Fruit fly (Drosophila melanogaster) whole organism, embryonic: ENCODE data around the gene EMC3.

ENCODE experiments used
- ATbp ChIP-seq: fragments of 200-800 bp; sonication (Bioruptor generic); optimal IDR thresholded peaks from 2 replicates; lab custom pipeline; 2017; ENCODE audit warnings: missing biosample characterization, mild to moderate bottlenecking, missing genetic modification characterization, missing genetic modification reagents
- Blimp-1 ChIP-seq: fragments of 200-800 bp; sonication (Bioruptor generic); optimal IDR thresholded peaks from 3 replicates; lab custom pipeline; 2018; ENCODE audit warnings: missing biosample characterization, missing genetic modification characterization, mild to moderate bottlenecking, moderate library complexity, missing genetic modification reagents
- CG10267 ChIP-seq: fragments of 200-800 bp; sonication (Bioruptor generic); optimal IDR thresholded peaks from 2 replicates; lab custom pipeline; 2018; ENCODE audit warnings: missing biosample characterization, mild to moderate bottlenecking, missing genetic modification characterization, moderate library complexity
- CG10543 ChIP-seq: fragments of 200-800 bp; sonication (Bioruptor generic); optimal IDR thresholded peaks from 3 replicates; lab custom pipeline; 2017; ENCODE audit warnings: missing biosample characterization, mild to moderate bottlenecking, missing genetic modification characterization, moderate library complexity
- CG10979 ChIP-seq: fragments of 200-800 bp; sonication (Bioruptor generic); optimal IDR thresholded peaks from 2 replicates; lab custom pipeline; 2018; ENCODE audit warnings: missing biosample characterization, mild to moderate bottlenecking, missing genetic modification characterization, moderate library complexity
- CG11398 ChIP-seq: fragments of 200-800 bp; sonication (Bioruptor generic); optimal IDR thresholded peaks from 2 replicates; lab custom pipeline; 2016; ENCODE audit warnings: missing biosample characterization, missing genetic modification characterization
- CG11504 ChIP-seq: fragments of 200-800 bp; sonication (Bioruptor generic); optimal IDR thresholded peaks from 3 replicates; lab custom pipeline; 2019; ENCODE audit warnings: missing biosample characterization, mild to moderate bottlenecking, missing genetic modification characterization, moderate library complexity
- CG12744 ChIP-seq: fragments of 200-800 bp; sonication (Bioruptor generic); optimal IDR thresholded peaks from 2 replicates; lab custom pipeline; 2016; ENCODE audit warnings: missing biosample characterization, missing genetic modification characterization
- CG1529 ChIP-seq: fragments of 200-800 bp; sonication (Bioruptor generic); optimal IDR thresholded peaks from 3 replicates; lab custom pipeline; 2018; ENCODE audit warnings: missing biosample characterization, missing genetic modification characterization
- CG17912 ChIP-seq: fragments of 200-800 bp; sonication (Bioruptor generic); optimal IDR thresholded peaks from 2 replicates; lab custom pipeline; 2018; ENCODE audit warnings: missing biosample characterization, mild to moderate bottlenecking, missing genetic modification characterization
- CG30403 ChIP-seq: fragments of 200-800 bp; sonication (Bioruptor generic); optimal IDR thresholded peaks from 3 replicates; lab custom pipeline; 2016; ENCODE audit warnings: missing biosample characterization, missing genetic modification characterization
- CG31388 ChIP-seq: fragments of 200-800 bp; sonication (Bioruptor generic); optimal IDR thresholded peaks from 2 replicates; lab custom pipeline; 2016; ENCODE audit warnings: missing biosample characterization, missing genetic modification characterization
- CG34422 ChIP-seq: fragments of 200-800 bp; sonication (Bioruptor generic); IDR thresholded peaks from 3 replicates; pipeline ENCODE4 v1.3.6; 2022; ENCODE audit warnings: missing biosample characterization, missing genetic modification characterization
- CG4328 ChIP-seq: fragments of 200-800 bp; sonication (Bioruptor generic); optimal IDR thresholded peaks from 3 replicates; lab custom pipeline; 2017; ENCODE audit warnings: missing biosample characterization, missing genetic modification reagents, missing genetic modification characterization
- CG5953 ChIP-seq: fragments of 200-800 bp; sonication (Bioruptor generic); IDR thresholded peaks from 2 replicates; pipeline ENCODE4 v1.3.6; 2022; ENCODE audit warnings: missing biosample characterization, missing genetic modification characterization
- CG6254 ChIP-seq: fragments of 200-800 bp; sonication (Bioruptor generic); optimal IDR thresholded peaks from 3 replicates; lab custom pipeline; 2017; ENCODE audit warnings: mild to moderate bottlenecking, missing biosample characterization, missing genetic modification reagents, missing genetic modification characterization
- CG7556 ChIP-seq: fragments of 200-800 bp; sonication (Bioruptor generic); optimal IDR thresholded peaks from 2 replicates; lab custom pipeline; 2017; ENCODE audit warnings: missing biosample characterization, mild to moderate bottlenecking, missing genetic modification characterization
- CG7745 ChIP-seq: fragments of 200-800 bp; sonication (Bioruptor generic); optimal IDR thresholded peaks from 2 replicates; lab custom pipeline; 2018; ENCODE audit warnings: missing biosample characterization, mild to moderate bottlenecking, missing genetic modification characterization, moderate library complexity
- CG8089 ChIP-seq: fragments of 200-800 bp; sonication (Bioruptor generic); optimal IDR thresholded peaks from 3 replicates; lab custom pipeline; 2016; ENCODE audit warnings: missing biosample characterization, missing genetic modification characterization
- CG8944 ChIP-seq: fragments of 200-800 bp; sonication (Bioruptor generic); optimal IDR thresholded peaks from 3 replicates; lab custom pipeline; 2016; ENCODE audit warnings: missing biosample characterization, missing genetic modification characterization
- CG9817 ChIP-seq: fragments of 200-800 bp; sonication (Bioruptor generic); optimal IDR thresholded peaks from 2 replicates; lab custom pipeline; 2018; ENCODE audit warnings: missing biosample characterization, mild to moderate bottlenecking, missing genetic modification characterization, moderate library complexity
- Drgx ChIP-seq: fragments of 200-800 bp; sonication (Bioruptor generic); IDR thresholded peaks from 2 replicates; pipeline ENCODE4 v1.3.6; 2022; ENCODE audit warnings: missing biosample characterization, missing genetic modification characterization
- E2f1 ChIP-seq: fragments of 200-800 bp; sonication (Bioruptor generic); IDR thresholded peaks from 2 replicates; pipeline ENCODE4 v1.3.6; 2022; ENCODE audit warnings: missing biosample characterization, missing genetic modification characterization
- HLH4C ChIP-seq: fragments of 200-800 bp; sonication (Bioruptor generic); IDR thresholded peaks from 3 replicates; pipeline ENCODE4 v1.3.6; 2022; ENCODE audit warnings: missing biosample characterization, missing genetic modification characterization; ENCODE audit not compliant: partially characterized antibody
- Hmx ChIP-seq: fragments of 200-800 bp; sonication (Bioruptor generic); optimal IDR thresholded peaks from 2 replicates; lab custom pipeline; 2016; ENCODE audit warnings: missing biosample characterization, missing genetic modification characterization
- MESR4 ChIP-seq: fragments of 200-800 bp; sonication (Bioruptor generic); optimal IDR thresholded peaks from 2 replicates; lab custom pipeline; 2018; ENCODE audit warnings: missing biosample characterization, mild to moderate bottlenecking, missing genetic modification characterization, moderate library complexity
- Pdp1 ChIP-seq, 2 experiments: fragments of 200-800 bp; sonication (Bioruptor generic); optimal IDR thresholded peaks; 3 replicates each; lab custom pipeline; 2016; ENCODE audit warnings: missing biosample characterization in 2 of 2, missing genetic modification characterization in 2 of 2, mild to moderate bottlenecking in 1 of 2, moderate library complexity in 1 of 2
- Sox102F ChIP-seq: fragments of 200-800 bp; sonication (Bioruptor generic); optimal IDR thresholded peaks from 2 replicates; lab custom pipeline; 2018; ENCODE audit warnings: missing biosample characterization, mild to moderate bottlenecking, missing genetic modification characterization, moderate library complexity
- Xrp1 ChIP-seq: fragments of 200-800 bp; sonication (Bioruptor generic); IDR thresholded peaks from 2 replicates; pipeline ENCODE4 v1.3.6; 2022; ENCODE audit warnings: missing biosample characterization, missing genetic modification characterization
- bcd ChIP-seq: fragments of 200-800 bp; sonication (Bioruptor generic); optimal IDR thresholded peaks from 2 replicates; lab custom pipeline; 2017; ENCODE audit warnings: missing biosample characterization, mild to moderate bottlenecking, missing genetic modification characterization
- crc ChIP-seq: fragments of 200-800 bp; sonication (Bioruptor generic); optimal IDR thresholded peaks from 2 replicates; lab custom pipeline; 2016; ENCODE audit warnings: missing biosample characterization, missing genetic modification characterization
- disco-r ChIP-seq: fragments of 200-800 bp; sonication (Bioruptor generic); optimal IDR thresholded peaks from 2 replicates; lab custom pipeline; 2016; ENCODE audit warnings: missing biosample characterization, missing genetic modification characterization
- fd64A ChIP-seq: fragments of 200-800 bp; sonication (Bioruptor generic); optimal IDR thresholded peaks from 3 replicates; lab custom pipeline; 2018; ENCODE audit warnings: missing biosample characterization, mild to moderate bottlenecking, missing genetic modification characterization
- fd96Cb ChIP-seq: fragments of 200-800 bp; sonication (Bioruptor generic); optimal IDR thresholded peaks from 2 replicates; lab custom pipeline; 2018; ENCODE audit warnings: missing biosample characterization, mild to moderate bottlenecking, missing genetic modification characterization, moderate library complexity
- jing ChIP-seq: fragments of 200-800 bp; sonication (Bioruptor generic); optimal IDR thresholded peaks from 2 replicates; lab custom pipeline; 2018; ENCODE audit warnings: missing biosample characterization, mild to moderate bottlenecking, missing genetic modification characterization
- prd ChIP-seq, 3 experiments: fragments of >200 bp in 2 of 3; fragments of 200-800 bp in 1 of 3; sonication (Bioruptor generic) in 1 of 3; optimal IDR thresholded peaks in 2 of 3; IDR thresholded peaks in 1 of 3; 2 replicates in 2 of 3; 3 replicates in 1 of 3; pipeline versions ENCODE4 v1.3.6 to Lab custom; 2017 to 2022; ENCODE audit warnings: missing biosample characterization in 1 of 3, missing genetic modification characterization in 1 of 3
- sens ChIP-seq: fragments of 200-800 bp; sonication (Bioruptor generic); peaks from one replicate; lab custom pipeline; 2016; ENCODE audit warnings: missing biosample characterization, missing genetic modification characterization
- slou ChIP-seq: fragments of 200-800 bp; sonication (Bioruptor generic); optimal IDR thresholded peaks from 3 replicates; lab custom pipeline; 2016; ENCODE audit warnings: missing biosample characterization, missing genetic modification characterization
- sr ChIP-seq: fragments of 200-800 bp; sonication (Bioruptor generic); IDR thresholded peaks from 3 replicates; pipeline ENCODE4 v1.3.6; 2022; ENCODE audit warnings: missing biosample characterization, missing genetic modification characterization
- tup ChIP-seq: fragments of 200-800 bp; sonication (Bioruptor generic); optimal IDR thresholded peaks from 2 replicates; lab custom pipeline; 2016; ENCODE audit warnings: missing biosample characterization, mild to moderate bottlenecking, missing genetic modification characterization, moderate library complexity
- twi ChIP-seq: fragments of 200-800 bp; optimal IDR thresholded peaks from 2 replicates; lab custom pipeline; 2019; ENCODE audit warnings: missing biosample characterization, mild to moderate bottlenecking, missing genetic modification characterization, moderate library complexity
- usp ChIP-seq: fragments of >200 bp; optimal IDR thresholded peaks from 2 replicates; lab custom pipeline; 2017; ENCODE audit warnings: missing biosample characterization, missing genetic modification characterization
- z ChIP-seq: fragments of 200-800 bp; sonication (Bioruptor generic); IDR thresholded peaks from 3 replicates; pipeline ENCODE4 v1.3.6; 2022; ENCODE audit warnings: missing biosample characterization, missing genetic modification characterization

Gene EMC3

dm6 chr2L:10748218-10748617, 16.0 kb upstream of the EMC3 start (continued):
- peak; percentile 75 for TF ChIP-seq sens (GFP tag; lab: Kevin White, UChicago)
- TF ChIP-seq Hmx (GFP tag; lab: Kevin White, UChicago), result no peak
- TF ChIP-seq jing (GFP tag; lab: Kevin White, UChicago), result no peak
- TF ChIP-seq CG17912 (GFP tag; lab: Kevin White, UChicago), result no peak
- no peak for TF ChIP-seq CG8089 (GFP tag; lab: Kevin White, UChicago)
- no peak for TF ChIP-seq bcd (GFP tag; lab: Kevin White, UChicago)
- TF ChIP-seq CG11504, result peak; percentile 47
- TF ChIP-seq CG10267 (tag; lab: Kevin White, UChicago), result no peak
- TF ChIP-seq Blimp-1, result peak; percentile 26
- no peak for TF ChIP-seq tup (GFP tag; lab: Kevin White, UChicago)
- TF ChIP-seq CG8944 (GFP tag; lab: Kevin White, UChicago), result no peak
- TF ChIP-seq E2f1, result no peak
- TF ChIP-seq CG9817, result no peak
- TF ChIP-seq disco-r (GFP tag; lab: Kevin White, UChicago), result no peak
- no peak for TF ChIP-seq twi
- TF ChIP-seq usp, result no peak
- no peak for TF ChIP-seq MESR4 (GFP tag; lab: Kevin White, UChicago)
- no peak for TF ChIP-seq CG34422 (GFP tag; lab: Robert Waterston, UW)
- 0 out of 2 replicates have a peak, but pooled peaks have one; percentile 9 for TF ChIP-seq CG5953 (GFP tag; lab: Robert Waterston, UW)
- no peak for TF ChIP-seq crc
- TF ChIP-seq Pdp1 (GFP tag; optimal IDR thresholded peaks at IDR 0.05; lab: Kevin White, UChicago), result peak in 1 of 2 experiments; percentile 45
- TF ChIP-seq CG11398 (GFP tag; lab: Kevin White, UChicago), result no peak
- no peak for TF ChIP-seq sr (GFP tag; lab: Robert Waterston, UW)
- no peak for TF ChIP-seq CG12744 (GFP tag; lab: Kevin White, UChicago)
- TF ChIP-seq z, result no peak
- peak; percentile 11 for TF ChIP-seq CG30403 (GFP tag; lab: Kevin White, UChicago)
- no peak for TF ChIP-seq slou
- TF ChIP-seq Xrp1 (GFP tag; lab: Robert Waterston, UW), result peak; percentile 49; the same call in 1 of the 2 replicates
- no peak for TF ChIP-seq HLH4C (GFP tag; lab: Robert Waterston, UW)
- no peak for TF ChIP-seq prd (optimal IDR thresholded peaks at IDR 0.05; lab: Kevin White, UChicago)
- TF ChIP-seq prd (GFP tag; IDR thresholded peaks at IDR 0.05; lab: Robert Waterston, UW), result peak; percentile 34; the same call in 2 of the 3 replicates
- TF ChIP-seq CG6254 (GFP tag; lab: Kevin White, UChicago), result no peak
- peak; percentile 16 for TF ChIP-seq CG10979 (tag; lab: Kevin White, UChicago)
- TF ChIP-seq CG1529 (GFP tag; lab: Kevin White, UChicago), result no peak
- TF ChIP-seq Sox102F (GFP tag; lab: Kevin White, UChicago), result peak; percentile 32
- TF ChIP-seq CG7556 (GFP tag; lab: Kevin White, UChicago), result no peak
- TF ChIP-seq Drgx, result peak; percentile 61; the same call in 1 of the 2 replicates
- TF ChIP-seq CG7745, result no peak
- no peak for TF ChIP-seq CG10543
- peak; percentile 29 for TF ChIP-seq ATbp (GFP tag; lab: Kevin White, UChicago)
- peak; percentile 9 for TF ChIP-seq fd96Cb (tag; lab: Kevin White, UChicago)
- no peak for TF ChIP-seq CG4328 (GFP tag; lab: Kevin White, UChicago)
- TF ChIP-seq fd64A (GFP tag; lab: Kevin White, UChicago), result no peak
- TF ChIP-seq CG31388, result no peak
- TF ChIP-seq, all 482 proteins: peak for 37
